Worm (Caenorhabditis elegans) whole organism, L3 larva: Measurements from ENCODE around the gene F49H6.5.

Source experiments
- aly-2 ChIP-seq: fragments of 150-350 bp; optimal IDR thresholded peaks from 2 replicates; lab custom pipeline; 2014; ENCODE audit warnings: missing biosample characterization, missing genetic modification characterization
- ama-1 ChIP-seq: fragments of 150-350 bp; optimal IDR thresholded peaks from 2 replicates; lab custom pipeline; 2018
- egl-5 ChIP-seq: fragments of 150-350 bp; optimal IDR thresholded peaks from 2 replicates; lab custom pipeline; 2017; ENCODE audit warnings: missing biosample characterization, missing genetic modification reagents, missing genetic modification characterization, inconsistent platforms
- elt-1 ChIP-seq: fragments of 150-350 bp; optimal IDR thresholded peaks from 2 replicates; lab custom pipeline; 2014; ENCODE audit warnings: missing biosample characterization, missing genetic modification characterization
- fos-1 ChIP-seq: fragments of 150-350 bp; optimal IDR thresholded peaks from 2 replicates; lab custom pipeline; 2014; ENCODE audit warnings: missing biosample characterization, missing genetic modification characterization
- lin-39 ChIP-seq: fragments of 150-350 bp; optimal IDR thresholded peaks from 2 replicates; lab custom pipeline; 2018; ENCODE audit warnings: missing biosample characterization, missing genetic modification reagents, missing genetic modification characterization
- mml-1 ChIP-seq: fragments of 150-350 bp; sonication (generic microtip); optimal IDR thresholded peaks from 3 replicates; lab custom pipeline; 2014; ENCODE audit warnings: missing biosample characterization, missing genetic modification characterization
- nhr-12 ChIP-seq: fragments of 150-350 bp; optimal IDR thresholded peaks from 2 replicates; lab custom pipeline; 2014; ENCODE audit warnings: missing biosample characterization, missing genetic modification characterization
- nhr-237 ChIP-seq: fragments of 150-350 bp; optimal IDR thresholded peaks from 2 replicates; lab custom pipeline; 2014; ENCODE audit warnings: missing biosample characterization, missing genetic modification characterization
- nhr-25 ChIP-seq: sonication (generic microtip); optimal IDR thresholded peaks from 2 replicates; lab custom pipeline; 2017; ENCODE audit warnings: missing biosample characterization, missing genetic modification characterization
- pqm-1 ChIP-seq: fragments of 150-350 bp; optimal IDR thresholded peaks from 2 replicates; lab custom pipeline; 2017; ENCODE audit warnings: missing biosample characterization, missing genetic modification characterization, inconsistent platforms
- unc-62 ChIP-seq: fragments of 150-350 bp; sonication (generic microtip); optimal IDR thresholded peaks from 4 replicates; lab custom pipeline; 2014; ENCODE audit warnings: missing biosample characterization, missing genetic modification reagents, missing genetic modification characterization
- ztf-11 ChIP-seq: fragments of 150-350 bp; optimal IDR thresholded peaks from 2 replicates; lab custom pipeline; 2014; ENCODE audit warnings: missing biosample characterization, missing genetic modification characterization

ce11 chrV:17022613-17023322, at the start of gene F49H6.5, which contains the start of gene F49H6.8:
- TF ChIP-seq pqm-1 (tag; lab: Kevin White, UChicago) (no peak), nhr-12 (tag; lab: Kevin White, UChicago) (no peak), mml-1 (tag; lab: Kevin White, UChicago) (no peak), fos-1 (no peak), nhr-25 (tag; lab: Kevin White, UChicago) (no peak), ama-1 (lab: Kevin White, UChicago) (no peak), nhr-237 (tag; lab: Kevin White, UChicago) (no peak), ztf-11 (tag; lab: Kevin White, UChicago) (no peak), lin-39 (no peak), egl-5 (no peak), unc-62 (GFP tag; lab: Kevin White, UChicago) (no peak), aly-2 (tag; lab: Kevin White, UChicago) (no peak), elt-1 (no peak)
